Fruit fly (Drosophila melanogaster): ENCODE measurements around the gene Ranbp16.

Ranbp16 gene

dm6 chrX:15921655-15922054, 12.0 kb downstream of the Ranbp16 start, which contains the start of gene CG8916 (continued):
- no peak for TF ChIP-seq CG31365 (tag; optimal IDR thresholded peaks at IDR 0.05)
- no peak for TF ChIP-seq chm (GFP tag; IDR thresholded peaks at IDR 0.05)

- no peak for TF ChIP-seq ftz-f1 (GFP tag; optimal IDR thresholded peaks at IDR 0.05)
- TF ChIP-seq CG18011 (GFP tag; optimal IDR thresholded peaks at IDR 0.05) = peak; percentile 87
- TF ChIP-seq Deaf1 (tag; optimal IDR thresholded peaks at IDR 0.05) = peak; percentile 56
These were observed 23.1 kb downstream of the Ranbp16 start, which contains the start of gene Lrp4 for dm6 chrX:15910570-15910969. Gene Lrp4, plus strand, starts transcription at chrX:15910870.

- TF ChIP-seq tio (GFP tag; optimal IDR thresholded peaks at IDR 0.05) (no peak), HmgD (GFP tag; optimal IDR thresholded peaks at IDR 0.05) (no peak), CG18764 (GFP tag; optimal IDR thresholded peaks at IDR 0.05) (peak; percentile 77), CG9437 (GFP tag; optimal IDR thresholded peaks at IDR 0.05) (peak; percentile 15), chm (GFP tag; IDR thresholded peaks at IDR 0.05) (no peak), Opbp (GFP tag; IDR thresholded peaks at IDR 0.05; ENCODE audit: partially characterized antibody) (peak; percentile 78), CG14860 (GFP tag; IDR thresholded peaks at IDR 0.05; ENCODE audit: partially characterized antibody) (0 out of 3 replicates have a peak, but pooled peaks have one; percentile 20), schlank (tag; optimal IDR thresholded peaks at IDR 0.05) (no peak), zfh1 (GFP tag; IDR thresholded peaks at IDR 0.05) (peak; percentile 57; the same call in 2 of the 3 replicates), ase (GFP tag; IDR thresholded peaks at IDR 0.05) (no peak; the same call in 1 of the 3 replicates), Hand (GFP tag; optimal IDR thresholded peaks at IDR 0.05) (no peak), slp2 (GFP tag; optimal IDR thresholded peaks at IDR 0.05) (no peak), E2f1 (GFP tag; IDR thresholded peaks at IDR 0.05) (no peak), sr (GFP tag; IDR thresholded peaks at IDR 0.05) (no peak), cas (GFP tag; IDR thresholded peaks at IDR 0.05) (no peak), bcd (GFP tag; optimal IDR thresholded peaks at IDR 0.05) (no peak), phol (tag; optimal IDR thresholded peaks at IDR 0.05) (peak; percentile 81), CG13287 (GFP tag; IDR thresholded peaks at IDR 0.05; ENCODE audit: partially characterized antibody) (peak; percentile 46; the same call in 1 of the 2 replicates), CG10565 (GFP tag; optimal IDR thresholded peaks at IDR 0.05) (no peak), Dbx (GFP tag; IDR thresholded peaks at IDR 0.05) (peak; percentile 68; the same call in 2 of the 3 replicates), CG17328 (GFP tag; IDR thresholded peaks at IDR 0.05) (no peak), fu2 (GFP tag; optimal IDR thresholded peaks at IDR 0.05) (no peak), CG4820 (GFP tag; optimal IDR thresholded peaks at IDR 0.05) (no peak), Usf (GFP tag; optimal IDR thresholded peaks at IDR 0.05) (no peak), CG3407 (GFP tag; optimal IDR thresholded peaks at IDR 0.05) (no peak), CG11085 (GFP tag; IDR thresholded peaks at IDR 0.05) (no peak), Ets97D (GFP tag; optimal IDR thresholded peaks at IDR 0.05) (peak; percentile 61), B-H1 (GFP tag; IDR thresholded peaks at IDR 0.05) (no peak), CG1792 (GFP tag; optimal IDR thresholded peaks at IDR 0.05) (peak; percentile 68), E2f2 (GFP tag; IDR thresholded peaks at IDR 0.05) (peak; percentile 34; the same call in 1 of the 2 replicates), gcm (GFP tag; optimal IDR thresholded peaks at IDR 0.05) (no peak), bbx (GFP tag; IDR thresholded peaks at IDR 0.05; ENCODE audit: partially characterized antibody) (peak; percentile 68), CG4617 (GFP tag; optimal IDR thresholded peaks at IDR 0.05; ENCODE audit: borderline replicate concordance) (no peak), Aef1 (GFP tag; IDR thresholded peaks at IDR 0.05) (no peak; the same call in 2 of the 3 replicates), CG15073 (GFP tag; optimal IDR thresholded peaks at IDR 0.05) (no peak), Awh (GFP tag; IDR thresholded peaks at IDR 0.05) (no peak), dmrt11E (tag; optimal IDR thresholded peaks at IDR 0.05) (peak; percentile 68), CHES-1-like (GFP tag; optimal IDR thresholded peaks at IDR 0.05) (no peak), Bgb (GFP tag; IDR thresholded peaks at IDR 0.05; ENCODE audit: partially characterized antibody) (peak; percentile 64), sug (tag; optimal IDR thresholded peaks at IDR 0.05) (no peak), CG1024 (GFP tag; IDR thresholded peaks at IDR 0.05) (peak; percentile 75), fd64A (GFP tag; optimal IDR thresholded peaks at IDR 0.05) (no peak)
These were observed 23.9 kb downstream of the Ranbp16 start, which contains the start of gene CycD for dm6 chrX:15909564-15910284. Gene CycD, minus strand, starts transcription at chrX:15909676.
